Worm (Caenorhabditis elegans): ENCODE measurements around the gene C34F11.5.

- TF ChIP-seq sox-4 (tag; optimal IDR thresholded peaks at IDR 0.05) (no peak), elt-3 (tag; optimal IDR thresholded peaks at IDR 0.05) (no peak), hpl-2 (GFP tag; optimal IDR thresholded peaks at IDR 0.05) (no peak), zip-4 (GFP tag; optimal IDR thresholded peaks at IDR 0.05) (no peak), aha-1 (tag; optimal IDR thresholded peaks at IDR 0.05) (no peak)
Observed at ce11 chrII:5176934-5177333, 18.7 kb upstream of the C34F11.5 start.

Data from whole organism, L1 larva.